Worm (Caenorhabditis elegans) whole organism, young adult: ENCODE results near the gene C01G10.4.

Experiments used
- B0261.1 ChIP-seq: sonication (generic microtip); optimal IDR thresholded peaks from 2 replicates; lab custom pipeline; 2016; ENCODE audit warnings: mild to moderate bottlenecking, missing genetic modification characterization, moderate library complexity, missing compliant biosample characterization
- B0336.3 ChIP-seq: fragments of 200-800 bp; sonication (Bioruptor generic); IDR thresholded peaks from 2 replicates; pipeline ENCODE4 v1.3.6; 2022; ENCODE audit warnings: missing genetic modification characterization, missing compliant biosample characterization
- F49E8.2 ChIP-seq: sonication (generic microtip); optimal IDR thresholded peaks from 3 replicates; lab custom pipeline; 2017; ENCODE audit warnings: missing genetic modification characterization, mild to moderate bottlenecking, missing compliant biosample characterization, antibody characterized with exemption, moderate library complexity; ENCODE audit not compliant: insufficient read depth
- F57A8.1 ChIP-seq: fragments of 200-800 bp; sonication (Bioruptor generic); optimal IDR thresholded peaks from 2 replicates; lab custom pipeline; 2018; ENCODE audit warnings: mild to moderate bottlenecking, missing genetic modification characterization, moderate library complexity, missing compliant biosample characterization
- T07F8.4 ChIP-seq: sonication (generic microtip); optimal IDR thresholded peaks from 2 replicates; lab custom pipeline; 2016; ENCODE audit warnings: mild to moderate bottlenecking, missing genetic modification characterization, moderate library complexity, missing compliant biosample characterization
- Y56A3A.18 ChIP-seq: fragments of 200-800 bp; sonication (Bioruptor generic); IDR thresholded peaks from 2 replicates; pipeline ENCODE4 v1.3.6; 2022; ENCODE audit warnings: missing genetic modification reagents, missing genetic modification characterization, missing compliant biosample characterization
- akir-1 ChIP-seq: fragments of 200-800 bp; sonication (Bioruptor generic); optimal IDR thresholded peaks from 2 replicates; lab custom pipeline; 2018; ENCODE audit warnings: mild to moderate bottlenecking, missing genetic modification characterization, moderate library complexity, missing compliant biosample characterization
- aptf-2 ChIP-seq: fragments of 200-800 bp; sonication (Bioruptor generic); conservative IDR thresholded peaks from 2 replicates; pipeline ENCODE4 v1.3.6; 2022; ENCODE audit warnings: missing genetic modification reagents, missing genetic modification characterization, missing compliant biosample characterization
- attf-3 ChIP-seq: fragments of 200-800 bp; sonication (Bioruptor generic); conservative IDR thresholded peaks from 2 replicates; pipeline ENCODE4 v1.3.6; 2022; ENCODE audit warnings: missing genetic modification reagents, missing genetic modification characterization, missing compliant biosample characterization
- bed-1 ChIP-seq: fragments of 200-800 bp; sonication (Bioruptor generic); IDR thresholded peaks from 2 replicates; pipeline ENCODE4 v1.3.6; 2022; ENCODE audit warnings: missing genetic modification reagents, missing genetic modification characterization, missing compliant biosample characterization
- die-1 ChIP-seq: sonication (generic microtip); optimal IDR thresholded peaks from 2 replicates; lab custom pipeline; 2016; ENCODE audit warnings: missing genotype, mild to moderate bottlenecking, missing genetic modification characterization, missing compliant biosample characterization
- dox-1 ChIP-seq: fragments of 200-800 bp; sonication (Bioruptor generic); IDR thresholded peaks from 2 replicates; pipeline ENCODE4 v1.3.6; 2022; ENCODE audit warnings: missing genetic modification reagents, missing genetic modification characterization, missing compliant biosample characterization
- dpl-1 ChIP-seq: fragments of 150-350 bp; optimal IDR thresholded peaks from 2 replicates; lab custom pipeline; 2014; ENCODE audit warnings: missing biosample characterization, missing genetic modification reagents, missing genetic modification characterization
- egrh-3 ChIP-seq: fragments of 200-800 bp; sonication (Bioruptor generic); IDR thresholded peaks from 2 replicates; pipeline ENCODE4 v1.3.6; 2022; ENCODE audit warnings: missing genetic modification reagents, missing genetic modification characterization, missing compliant biosample characterization
- gei-17 ChIP-seq: fragments of 200-800 bp; sonication (Bioruptor generic); optimal IDR thresholded peaks from 2 replicates; lab custom pipeline; 2018; ENCODE audit warnings: mild to moderate bottlenecking, missing genetic modification characterization, missing compliant biosample characterization
- hlh-12 ChIP-seq: sonication (generic microtip); optimal IDR thresholded peaks from 2 replicates; lab custom pipeline; 2016; ENCODE audit warnings: missing genetic modification characterization, missing compliant biosample characterization
- hmg-1.2 ChIP-seq: fragments of 200-800 bp; sonication (Bioruptor generic); IDR thresholded peaks from 2 replicates; pipeline ENCODE4 v1.3.6; 2022; ENCODE audit warnings: missing genetic modification reagents, missing genetic modification characterization, missing compliant biosample characterization
- lag-1 ChIP-seq: fragments of 200-800 bp; sonication (Bioruptor generic); IDR thresholded peaks from 2 replicates; pipeline ENCODE4 v1.3.6; 2022; ENCODE audit warnings: missing genetic modification reagents, missing genetic modification characterization, missing compliant biosample characterization
- lin-26 ChIP-seq: fragments of 200-800 bp; sonication (Bioruptor generic); IDR thresholded peaks from 2 replicates; pipeline ENCODE4 v1.3.6; 2022; ENCODE audit warnings: missing genetic modification reagents, missing genetic modification characterization, missing compliant biosample characterization
- mxl-1 ChIP-seq: sonication (generic microtip); optimal IDR thresholded peaks from 2 replicates; lab custom pipeline; 2016; ENCODE audit warnings: missing genetic modification characterization, missing compliant biosample characterization
- nfyb-1 ChIP-seq: fragments of 200-800 bp; sonication (Bioruptor generic); IDR thresholded peaks from 2 replicates; pipeline ENCODE4 v1.3.6; 2022; ENCODE audit warnings: missing genetic modification reagents, missing genetic modification characterization, missing compliant biosample characterization
- nhr-80 ChIP-seq: sonication (generic microtip); optimal IDR thresholded peaks from 2 replicates; lab custom pipeline; 2016; ENCODE audit warnings: missing genetic modification characterization, missing compliant biosample characterization
- pbrm-1 ChIP-seq: fragments of 200-800 bp; sonication (Bioruptor generic); IDR thresholded peaks from 2 replicates; pipeline ENCODE4 v1.3.6; 2022; ENCODE audit warnings: missing genetic modification reagents, missing genetic modification characterization, missing compliant biosample characterization
- rec-8 ChIP-seq, 2 experiments: sonication (generic microtip); optimal IDR thresholded peaks; 2 replicates each; lab custom pipeline; 2016; ENCODE audit warnings: mild to moderate bottlenecking in 2 of 2, missing genetic modification characterization in 2 of 2, missing genetic modification reagents in 2 of 2, missing genotype in 2 of 2, missing biosample characterization in 1 of 2, missing compliant biosample characterization in 1 of 2, moderate library complexity in 1 of 2
- rpc-1 ChIP-seq, 2 experiments: fragments of 150-350 bp in 1 of 2; sonication (generic microtip) in 1 of 2; optimal IDR thresholded peaks; 2 replicates each; lab custom pipeline; 2014 to 2018; ENCODE audit warnings: missing biosample characterization in 1 of 2, missing genetic modification characterization in 1 of 2, missing genetic modification reagents in 1 of 2, missing genotype in 1 of 2
- snpc-4 ChIP-seq, 5 experiments: fragments of 150-350 bp in 1 of 5; sonication (generic microtip) in 4 of 5; optimal IDR thresholded peaks; 2 replicates each; lab custom pipeline; 2014 to 2018; ENCODE audit warnings: missing genetic modification characterization in 5 of 5, missing biosample characterization in 3 of 5, antibody characterized with exemption in 2 of 5, mild to moderate bottlenecking in 2 of 5, missing compliant biosample characterization in 2 of 5, missing genotype in 2 of 5, moderate library complexity in 2 of 5, missing genetic modification reagents in 1 of 5
- sptf-2 ChIP-seq: fragments of 200-800 bp; sonication (Bioruptor generic); optimal IDR thresholded peaks from 2 replicates; lab custom pipeline; 2018; ENCODE audit warnings: mild to moderate bottlenecking, missing genetic modification characterization, missing compliant biosample characterization
- tbp1 ChIP-seq: fragments of 200-800 bp; sonication (Bioruptor generic); optimal IDR thresholded peaks from 2 replicates; lab custom pipeline; 2018; ENCODE audit warnings: mild to moderate bottlenecking, missing genetic modification characterization, missing compliant biosample characterization
- tbx-9 ChIP-seq: sonication (generic microtip); optimal IDR thresholded peaks from 2 replicates; lab custom pipeline; 2016; ENCODE audit warnings: borderline replicate concordance, missing genetic modification characterization, inconsistent platforms, missing compliant biosample characterization
- ztf-25 ChIP-seq: fragments of 200-800 bp; sonication (Bioruptor generic); IDR thresholded peaks from 2 replicates; pipeline ENCODE4 v1.3.6; 2022; ENCODE audit warnings: missing genetic modification reagents, missing genetic modification characterization, missing compliant biosample characterization

C01G10.4 gene

ce11 chrV:15094749-15095148, 5.2 kb downstream of the C01G10.4 start, which contains the start of gene srx-78:
Gene srx-78, plus strand, starts transcription at chrV:15095049.
- no peak for TF ChIP-seq egrh-3 (GFP tag; lab: Robert Waterston, UW)

- TF ChIP-seq aptf-2 (GFP tag; lab: Robert Waterston, UW): no peak
- no peak for TF ChIP-seq nhr-80 (tag; lab: Kevin White, UChicago)
- TF ChIP-seq mxl-1 (tag; lab: Kevin White, UChicago): no peak
- TF ChIP-seq snpc-4 (GFP tag; optimal IDR thresholded peaks at IDR 0.05; lab: Kevin White, UChicago): no peak
- no peak for TF ChIP-seq snpc-4 (tag; optimal IDR thresholded peaks at IDR 0.05; lab: Kevin White, UChicago)
- TF ChIP-seq dpl-1: no peak
- no peak for TF ChIP-seq Y56A3A.18 (GFP tag; lab: Robert Waterston, UW)
- no peak for TF ChIP-seq gei-17 (GFP tag; lab: Kevin White, UChicago)
- TF ChIP-seq pbrm-1: no peak
- no peak for TF ChIP-seq attf-3 (GFP tag; lab: Robert Waterston, UW)
- TF ChIP-seq lag-1 (GFP tag; lab: Robert Waterston, UW): no peak
- TF ChIP-seq T07F8.4 (tag; lab: Kevin White, UChicago): no peak
- TF ChIP-seq rec-8 (tag; optimal IDR thresholded peaks at IDR 0.05; lab: Kevin White, UChicago): no peak
- no peak for TF ChIP-seq B0261.1 (tag; lab: Kevin White, UChicago)
- TF ChIP-seq bed-1: no peak
- TF ChIP-seq hlh-12 (tag; lab: Kevin White, UChicago): no peak
- no peak for TF ChIP-seq F57A8.1 (GFP tag; lab: Kevin White, UChicago)
- no peak for TF ChIP-seq sptf-2 (GFP tag; lab: Kevin White, UChicago)
These were observed 9.9 kb downstream of the C01G10.4 start, which contains the start of gene C01G10.1 for ce11 chrV:15099447-15099846. Gene C01G10.1, plus strand, starts transcription at chrV:15099747.

ce11 chrV:15105893-15106598, 16.5 kb downstream of the C01G10.4 start, which contains the start of gene C01G10.14:
Gene C01G10.14, minus strand, starts transcription at chrV:15105943.
- TF ChIP-seq ztf-25 (GFP tag; lab: Robert Waterston, UW): peak; percentile 50; the same call in 1 of the 2 replicates
- peak; percentile 82 for TF ChIP-seq tbp1 (GFP tag; lab: Kevin White, UChicago)
- TF ChIP-seq hmg-1.2 (GFP tag; lab: Robert Waterston, UW): peak; percentile 73; the same call in 1 of the 2 replicates
- TF ChIP-seq B0261.1 (tag; lab: Kevin White, UChicago): peak; percentile 58
- TF ChIP-seq lin-26 (GFP tag; lab: Robert Waterston, UW): peak; percentile 55; the same call in 1 of the 2 replicates
- peak; percentile 36; the same call in 1 of the 2 replicates for TF ChIP-seq nfyb-1 (GFP tag; lab: Robert Waterston, UW)

ce11 chrV:15109260-15109659, 19.7 kb downstream of the C01G10.4 start, which contains the start of gene Y75B12A.2:
Gene Y75B12A.2, plus strand, starts transcription at chrV:15109560.
- no peak for TF ChIP-seq die-1 (tag; lab: Kevin White, UChicago)
- no peak for TF ChIP-seq F57A8.1 (GFP tag; lab: Kevin White, UChicago)
- TF ChIP-seq akir-1 (GFP tag; lab: Kevin White, UChicago): no peak
- no peak for TF ChIP-seq T07F8.4 (tag; lab: Kevin White, UChicago)
- TF ChIP-seq dox-1: no peak
- no peak for TF ChIP-seq tbx-9
- no peak for TF ChIP-seq rpc-1 (optimal IDR thresholded peaks at IDR 0.05; lab: Kevin White, UChicago)
- TF ChIP-seq rpc-1 (tag; optimal IDR thresholded peaks at IDR 0.05; lab: Kevin White, UChicago): no peak
- TF ChIP-seq F49E8.2 (tag; lab: Kevin White, UChicago): no peak
- no peak for TF ChIP-seq B0336.3 (GFP tag; lab: Robert Waterston, UW)
